Fruit fly (Drosophila melanogaster): ENCODE data around the gene Whamy.
A peak's percentile ranks its signal among the peaks of the same experiment; 100 is the strongest.

Gene Whamy

dm6 chr3R:9793018-9793417 is 18.8 kb upstream of the Whamy start, which contains the start of gene CG8516 (continued):
- TF ChIP-seq BEAF-32 (GFP tag; optimal IDR thresholded peaks at IDR 0.05) (peak; percentile 41), salm (tag; optimal IDR thresholded peaks at IDR 0.05) (no peak), sd (tag; optimal IDR thresholded peaks at IDR 0.05) (no peak), CG2712 (tag; optimal IDR thresholded peaks at IDR 0.05) (peak; percentile 30), CG18262 (tag; optimal IDR thresholded peaks at IDR 0.05) (peak; percentile 5), CG18011 (GFP tag; optimal IDR thresholded peaks at IDR 0.05) (no peak), ash1 (GFP tag; optimal IDR thresholded peaks at IDR 0.05) (no peak), yki (optimal IDR thresholded peaks at IDR 0.05) (no peak), hb (GFP tag; IDR thresholded peaks at IDR 0.05; ENCODE audit: partially characterized antibody) (no peak), br (optimal IDR thresholded peaks at IDR 0.05) (no peak), crp (GFP tag; optimal IDR thresholded peaks at IDR 0.05) (no peak), CG9932 (GFP tag; IDR thresholded peaks at IDR 0.05) (peak; percentile 37; the same call in 1 of the 2 replicates), CkIIα-i1 (GFP tag; IDR thresholded peaks at IDR 0.05) (no peak), en (GFP tag; optimal IDR thresholded peaks at IDR 0.05) (no peak), knrl (GFP tag; IDR thresholded peaks at IDR 0.05; ENCODE audit: partially characterized antibody) (no peak), zen2 (GFP tag; IDR thresholded peaks at IDR 0.05; ENCODE audit: partially characterized antibody) (no peak), ewg (GFP tag; optimal IDR thresholded peaks at IDR 0.05) (no peak), esg (GFP tag; conservative IDR thresholded peaks at IDR 0.05) (no peak), Opbp (GFP tag; IDR thresholded peaks at IDR 0.05; ENCODE audit: partially characterized antibody) (no peak), lov (optimal IDR thresholded peaks at IDR 0.05) (no peak), lov (GFP tag; IDR thresholded peaks at IDR 0.05) (no peak), CG3281 (GFP tag; optimal IDR thresholded peaks at IDR 0.05) (no peak), CG12769 (tag; optimal IDR thresholded peaks at IDR 0.05) (no peak), lmd (GFP tag; IDR thresholded peaks at IDR 0.05) (no peak), CG6689 (GFP tag; IDR thresholded peaks at IDR 0.05) (no peak), bcd (GFP tag; optimal IDR thresholded peaks at IDR 0.05) (no peak), CG10959 (GFP tag; IDR thresholded peaks at IDR 0.05) (no peak), NFAT (GFP tag; IDR thresholded peaks at IDR 0.05) (no peak), CG5953 (GFP tag; IDR thresholded peaks at IDR 0.05) (no peak), Taf1 (GFP tag; IDR thresholded peaks at IDR 0.05) (no peak), Hr78 (GFP tag; optimal IDR thresholded peaks at IDR 0.05) (no peak), cad (GFP tag; optimal IDR thresholded peaks at IDR 0.05) (no peak), CG15269 (tag; optimal IDR thresholded peaks at IDR 0.05) (no peak), CG15514 (GFP tag; optimal IDR thresholded peaks at IDR 0.05) (peak; percentile 44), chn (GFP tag; optimal IDR thresholded peaks at IDR 0.05) (no peak), pros (GFP tag; optimal IDR thresholded peaks at IDR 0.05) (no peak), Mrtf (GFP tag; IDR thresholded peaks at IDR 0.05) (no peak), CG18619 (GFP tag; optimal IDR thresholded peaks at IDR 0.05) (no peak), ara (GFP tag; IDR thresholded peaks at IDR 0.05) (no peak), CG11696 (GFP tag; IDR thresholded peaks at IDR 0.05) (no peak), sens (GFP tag) (peak; percentile 68), CG42726 (GFP tag; IDR thresholded peaks at IDR 0.05; ENCODE audit: partially characterized antibody) (no peak), CG7271 (tag; optimal IDR thresholded peaks at IDR 0.05) (no peak), Vsx1 (GFP tag; optimal IDR thresholded peaks at IDR 0.05) (no peak), Hr51 (GFP tag; optimal IDR thresholded peaks at IDR 0.05) (no peak), klu (GFP tag; IDR thresholded peaks at IDR 0.05) (no peak), CG4424 (GFP tag; optimal IDR thresholded peaks at IDR 0.05) (no peak), Bdp1 (GFP tag; optimal IDR thresholded peaks at IDR 0.05) (no peak), crol (GFP tag; IDR thresholded peaks at IDR 0.05) (no peak), shn (GFP tag; optimal IDR thresholded peaks at IDR 0.05) (no peak), Kr (GFP tag; optimal IDR thresholded peaks at IDR 0.05) (no peak), Optix (GFP tag; IDR thresholded peaks at IDR 0.05) (no peak)

All from whole organism, embryonic.